Worm (Caenorhabditis elegans) whole organism, L1 larva: ENCODE measurements around the gene Y37H2A.18.

ENCODE experiments used
- F16B12.6 ChIP-seq: fragments of 150-350 bp; optimal IDR thresholded peaks from 2 replicates; lab custom pipeline; 2014; ENCODE audit warnings: missing biosample characterization, missing genetic modification characterization
- ceh-63 ChIP-seq: fragments of 200-800 bp; sonication (Bioruptor generic); optimal IDR thresholded peaks from 2 replicates; lab custom pipeline; 2018; ENCODE audit warnings: mild to moderate bottlenecking, missing genetic modification characterization, missing compliant biosample characterization
- ceh-8 ChIP-seq: fragments of 200-800 bp; sonication (Bioruptor generic); optimal IDR thresholded peaks from 2 replicates; lab custom pipeline; 2018; ENCODE audit warnings: mild to moderate bottlenecking, missing genetic modification characterization, moderate library complexity, missing compliant biosample characterization
- lir-3 ChIP-seq: sonication (generic microtip); optimal IDR thresholded peaks from 2 replicates; lab custom pipeline; 2016; ENCODE audit warnings: mild to moderate bottlenecking, missing genetic modification characterization, moderate library complexity, missing compliant biosample characterization; ENCODE audit not compliant: poor library complexity
- snpc-4 ChIP-seq: fragments of 150-350 bp; optimal IDR thresholded peaks from 2 replicates; lab custom pipeline; 2014; ENCODE audit warnings: missing biosample characterization, missing genetic modification characterization
- unc-130 ChIP-seq: fragments of 150-350 bp; optimal IDR thresholded peaks from 2 replicates; lab custom pipeline; 2017; ENCODE audit warnings: missing biosample characterization, missing genetic modification characterization, inconsistent platforms

Gene Y37H2A.18

ce11 chrV:18085150-18085833, 47.8 kb downstream of the Y37H2A.18 start, which contains the start of gene fbxa-106:
Gene fbxa-106, minus strand, starts transcription at chrV:18085200.
- no peak for TF ChIP-seq snpc-4 (tag; lab: Kevin White, UChicago)

ce11 chrV:18081857-18082256, 51.2 kb downstream of the Y37H2A.18 start, which contains the start of gene nova-1:
Gene nova-1, minus strand, starts transcription at chrV:18081957.
- TF ChIP-seq ceh-63 (GFP tag; lab: Kevin White, UChicago) (no peak), unc-130 (tag; lab: Kevin White, UChicago) (no peak), F16B12.6 (tag; lab: Kevin White, UChicago) (no peak), lir-3 (tag; lab: Kevin White, UChicago) (no peak), ceh-8 (GFP tag; lab: Kevin White, UChicago) (no peak)
